Fruit fly (Drosophila melanogaster): ENCODE results near the gene Srp72.

Srp72 gene

dm6 chr3R:20542283-20543144 lies 46.0 kb upstream of the Srp72 start (continued):
- TF ChIP-seq CG13424 (tag; optimal IDR thresholded peaks at IDR 0.05) (peak; percentile 37), Sry-β (GFP tag; optimal IDR thresholded peaks at IDR 0.05) (no peak), slp2 (GFP tag; optimal IDR thresholded peaks at IDR 0.05) (no peak), CG1603 (tag; optimal IDR thresholded peaks at IDR 0.05) (peak; percentile 48), Kr (GFP tag; optimal IDR thresholded peaks at IDR 0.05) (peak; percentile 74), CG17186 (GFP tag; optimal IDR thresholded peaks at IDR 0.05) (no peak), CG12071 (GFP tag; optimal IDR thresholded peaks at IDR 0.05) (no peak), Trl (optimal IDR thresholded peaks at IDR 0.05) (no peak), Trl (GFP tag; optimal IDR thresholded peaks at IDR 0.05) (peak; percentile 34), CG10321 (GFP tag; IDR thresholded peaks at IDR 0.05) (0 out of 2 replicates have a peak, but pooled peaks have one; percentile 39), CG18262 (tag; optimal IDR thresholded peaks at IDR 0.05) (peak; percentile 61), ro (GFP tag; IDR thresholded peaks at IDR 0.05) (no peak), Six4 (GFP tag; optimal IDR thresholded peaks at IDR 0.05) (peak; percentile 34), Blimp-1 (GFP tag; optimal IDR thresholded peaks at IDR 0.05) (peak; percentile 52), D19A (tag; optimal IDR thresholded peaks at IDR 0.05) (peak; percentile 30), exex (tag; optimal IDR thresholded peaks at IDR 0.05) (no peak), Ets65A (GFP tag) (no peak), CG12659 (GFP tag; optimal IDR thresholded peaks at IDR 0.05) (peak; percentile 50), Rx (GFP tag; IDR thresholded peaks at IDR 0.05) (no peak), slou (GFP tag; optimal IDR thresholded peaks at IDR 0.05) (peak; percentile 30), ci (GFP tag; IDR thresholded peaks at IDR 0.05) (0 out of 3 replicates have a peak, but pooled peaks have one; percentile 43), stc (GFP tag; IDR thresholded peaks at IDR 0.05) (no peak), Sox100B (GFP tag; optimal IDR thresholded peaks at IDR 0.05) (peak; percentile 77), Eip74EF (GFP tag; optimal IDR thresholded peaks at IDR 0.05) (peak in 1 of 2 experiments; percentile 19), toy (GFP tag; IDR thresholded peaks at IDR 0.05) (no peak), Ptx1 (GFP tag; IDR thresholded peaks at IDR 0.05) (no peak), CG10274 (GFP tag; optimal IDR thresholded peaks at IDR 0.05) (no peak), CG13296 (GFP tag; optimal IDR thresholded peaks at IDR 0.05) (peak; percentile 17), fd102C (GFP tag; optimal IDR thresholded peaks at IDR 0.05) (peak; percentile 75), CG8944 (GFP tag; optimal IDR thresholded peaks at IDR 0.05) (no peak), CG5245 (GFP tag; optimal IDR thresholded peaks at IDR 0.05) (no peak), CG33557 (GFP tag; optimal IDR thresholded peaks at IDR 0.05) (peak; percentile 84), CG15696 (tag; optimal IDR thresholded peaks at IDR 0.05) (peak; percentile 90), CG15011 (GFP tag; optimal IDR thresholded peaks at IDR 0.05) (peak; percentile 63), CG9932 (GFP tag; IDR thresholded peaks at IDR 0.05) (no peak), CG12219 (GFP tag; optimal IDR thresholded peaks at IDR 0.05) (peak; percentile 41), gsb-n (tag; optimal IDR thresholded peaks at IDR 0.05) (peak; percentile 68), CG2116 (GFP tag; optimal IDR thresholded peaks at IDR 0.05) (peak; percentile 21), CG2712 (tag; optimal IDR thresholded peaks at IDR 0.05) (peak; percentile 67), CG6254 (GFP tag; optimal IDR thresholded peaks at IDR 0.05) (peak; percentile 20), da (GFP tag; optimal IDR thresholded peaks at IDR 0.05) (no peak), CG4424 (GFP tag; optimal IDR thresholded peaks at IDR 0.05) (peak; percentile 14), kay (GFP tag; optimal IDR thresholded peaks at IDR 0.05) (peak; percentile 20), Camta (GFP tag; optimal IDR thresholded peaks at IDR 0.05) (peak; percentile 18), lola (GFP tag; optimal IDR thresholded peaks at IDR 0.05) (peak in 1 of 3 experiments; percentile 58), wek (GFP tag; optimal IDR thresholded peaks at IDR 0.05) (peak; percentile 60), CG11247 (GFP tag; IDR thresholded peaks at IDR 0.05) (no peak), CG11695 (GFP tag; IDR thresholded peaks at IDR 0.05) (peak; percentile 56; the same call in 1 of the 3 replicates), tap (tag; optimal IDR thresholded peaks at IDR 0.05) (peak; percentile 41)
